Worm (Caenorhabditis elegans) whole organism, L4 larva: ENCODE results near the gene F19H6.6.
A peak's percentile ranks its signal among the peaks of the same experiment; 100 is the strongest.

Source experiments
- D1046.2 ChIP-seq: fragments of 200-800 bp; sonication (Bioruptor generic); IDR thresholded peaks from 2 replicates; pipeline ENCODE4 v1.3.6; 2022; ENCODE audit warnings: missing genetic modification characterization, missing compliant biosample characterization
- F10B5.3 ChIP-seq: sonication (generic microtip); optimal IDR thresholded peaks from 2 replicates; lab custom pipeline; 2016; ENCODE audit warnings: mild to moderate bottlenecking, missing genetic modification characterization, missing compliant biosample characterization
- F44E2.7 ChIP-seq: fragments of 200-800 bp; sonication (Bioruptor generic); IDR thresholded peaks from 2 replicates; pipeline ENCODE4 v2.1.2; 2022; ENCODE audit warnings: missing genetic modification characterization, missing compliant biosample characterization
- T26A8.4 ChIP-seq: fragments of 200-800 bp; sonication (Bioruptor generic); IDR thresholded peaks from 2 replicates; pipeline ENCODE4 v1.3.6; 2022; ENCODE audit warnings: missing genetic modification characterization, missing compliant biosample characterization
- Y105C5A.15 ChIP-seq: fragments of 200-800 bp; sonication (Bioruptor generic); IDR thresholded peaks from 2 replicates; pipeline ENCODE4 v1.3.6; 2022; ENCODE audit warnings: missing genetic modification characterization, missing compliant biosample characterization
- Y48G9A.11 ChIP-seq: fragments of 200-800 bp; sonication (Bioruptor generic); IDR thresholded peaks from 2 replicates; pipeline ENCODE4 v1.3.6; 2022; ENCODE audit warnings: missing genetic modification reagents, missing genetic modification characterization, missing compliant biosample characterization
- Y5F2A.4 ChIP-seq: fragments of 200-800 bp; sonication (Bioruptor generic); optimal IDR thresholded peaks from 2 replicates; lab custom pipeline; 2018; ENCODE audit warnings: mild to moderate bottlenecking, missing genetic modification characterization, missing compliant biosample characterization
- Y75B8A.6 ChIP-seq: fragments of 200-800 bp; sonication (Bioruptor generic); IDR thresholded peaks from 2 replicates; pipeline ENCODE4 v1.3.6; 2022; ENCODE audit warnings: missing genetic modification reagents, missing genetic modification characterization, missing compliant biosample characterization
- ZK337.2 ChIP-seq: fragments of 200-800 bp; sonication (Bioruptor generic); IDR thresholded peaks from 2 replicates; pipeline ENCODE4 v1.3.6; 2022; ENCODE audit warnings: missing genetic modification reagents, missing genetic modification characterization, missing compliant biosample characterization
- aly-2 ChIP-seq: sonication (generic microtip); optimal IDR thresholded peaks from 2 replicates; lab custom pipeline; 2018; ENCODE audit warnings: missing biosample characterization, missing genetic modification characterization
- ceh-20 ChIP-seq: fragments of 200-800 bp; sonication (Bioruptor generic); IDR thresholded peaks from 2 replicates; pipeline ENCODE4 v1.3.6; 2022; ENCODE audit warnings: missing genetic modification reagents, missing genetic modification characterization, missing compliant biosample characterization
- ceh-28 ChIP-seq: fragments of 150-350 bp; optimal IDR thresholded peaks from 2 replicates; lab custom pipeline; 2014; ENCODE audit warnings: missing biosample characterization, missing genetic modification reagents, missing genetic modification characterization
- ceh-32 ChIP-seq: sonication (generic microtip); optimal IDR thresholded peaks from 2 replicates; lab custom pipeline; 2016; ENCODE audit warnings: mild to moderate bottlenecking, missing genetic modification characterization, missing compliant biosample characterization; ENCODE audit not compliant: poor library complexity
- ceh-44 ChIP-seq: fragments of 200-800 bp; sonication (Bioruptor generic); IDR thresholded peaks from 2 replicates; pipeline ENCODE4 v1.3.6; 2022; ENCODE audit warnings: missing genetic modification reagents, missing genetic modification characterization, missing compliant biosample characterization
- ceh-62 ChIP-seq: sonication (generic microtip); optimal IDR thresholded peaks from 2 replicates; lab custom pipeline; 2017; ENCODE audit warnings: missing biosample characterization, missing genetic modification characterization
- daf-8 ChIP-seq: fragments of 200-800 bp; sonication (Bioruptor generic); IDR thresholded peaks from 2 replicates; pipeline ENCODE4 v1.3.6; 2022; ENCODE audit warnings: missing genetic modification characterization, missing compliant biosample characterization
- egl-43 ChIP-seq: fragments of 200-800 bp; sonication (Bioruptor generic); IDR thresholded peaks from 2 replicates; pipeline ENCODE4 v1.3.6; 2022; ENCODE audit warnings: missing genetic modification reagents, missing genetic modification characterization, missing compliant biosample characterization
- hlh-30 ChIP-seq: sonication (generic microtip); optimal IDR thresholded peaks from 2 replicates; lab custom pipeline; 2017; ENCODE audit warnings: antibody characterized with exemption, mild to moderate bottlenecking, missing genetic modification characterization, missing compliant biosample characterization; ENCODE audit not compliant: insufficient read depth
- hmg-1.1 ChIP-seq: fragments of 200-800 bp; sonication (Bioruptor generic); IDR thresholded peaks from 2 replicates; pipeline ENCODE4 v1.3.6; 2022; ENCODE audit warnings: missing genetic modification reagents, missing genetic modification characterization, missing compliant biosample characterization
- jun-1 ChIP-seq: fragments of 150-350 bp; optimal IDR thresholded peaks from 2 replicates; lab custom pipeline; 2014; ENCODE audit warnings: missing biosample characterization, missing genetic modification reagents, missing genetic modification characterization
- lin-13 ChIP-seq: fragments of 150-350 bp; optimal IDR thresholded peaks from 2 replicates; lab custom pipeline; 2014; ENCODE audit warnings: missing biosample characterization, missing genetic modification reagents, missing genetic modification characterization
- lin-15B ChIP-seq: fragments of 150-350 bp; sonication (generic microtip); optimal IDR thresholded peaks from 3 replicates; lab custom pipeline; 2014; ENCODE audit warnings: missing biosample characterization, missing genetic modification characterization
- madf-9 ChIP-seq: fragments of 200-800 bp; sonication (Bioruptor generic); conservative IDR thresholded peaks from 2 replicates; pipeline ENCODE4 v1.3.6; 2022; ENCODE audit warnings: missing genetic modification reagents, missing genetic modification characterization, missing compliant biosample characterization
- mes-2 ChIP-seq: sonication (generic microtip); optimal IDR thresholded peaks from 2 replicates; lab custom pipeline; 2016; ENCODE audit warnings: missing genotype, mild to moderate bottlenecking, missing genetic modification characterization, missing compliant biosample characterization; ENCODE audit not compliant: poor library complexity, severe bottlenecking
- mxl-2 ChIP-seq: fragments of 200-800 bp; sonication (Bioruptor generic); conservative IDR thresholded peaks from 2 replicates; pipeline ENCODE4 v1.3.6; 2022; ENCODE audit warnings: missing genetic modification reagents, missing genetic modification characterization, missing compliant biosample characterization
- nhr-10 ChIP-seq: fragments of 150-350 bp; optimal IDR thresholded peaks from 2 replicates; lab custom pipeline; 2014; ENCODE audit warnings: missing biosample characterization, missing genetic modification characterization
- nhr-11 ChIP-seq: fragments of 150-350 bp; optimal IDR thresholded peaks from 2 replicates; lab custom pipeline; 2014; ENCODE audit warnings: missing biosample characterization, missing genetic modification characterization
- nhr-237 ChIP-seq: sonication (generic microtip); optimal IDR thresholded peaks from 2 replicates; lab custom pipeline; 2017; ENCODE audit warnings: missing biosample characterization, missing genetic modification characterization
- nhr-28 ChIP-seq: fragments of 150-350 bp; optimal IDR thresholded peaks from 2 replicates; lab custom pipeline; 2014; ENCODE audit warnings: missing biosample characterization, missing genetic modification characterization
- nhr-6 ChIP-seq: fragments of 150-350 bp; optimal IDR thresholded peaks from 2 replicates; lab custom pipeline; 2014; ENCODE audit warnings: missing biosample characterization, missing genetic modification characterization
- saeg-2 ChIP-seq: fragments of 200-800 bp; sonication (Bioruptor generic); IDR thresholded peaks from 2 replicates; pipeline ENCODE4 v1.3.6; 2022; ENCODE audit warnings: missing genetic modification reagents, missing genetic modification characterization, missing compliant biosample characterization
- spr-1 ChIP-seq: sonication (generic microtip); optimal IDR thresholded peaks from 2 replicates; lab custom pipeline; 2016; ENCODE audit warnings: mild to moderate bottlenecking, missing genetic modification characterization, missing compliant biosample characterization
- tra-1 ChIP-seq: fragments of 200-800 bp; sonication (Bioruptor generic); IDR thresholded peaks from 2 replicates; pipeline ENCODE4 v1.3.6; 2022; ENCODE audit warnings: missing genetic modification reagents, missing genetic modification characterization, missing compliant biosample characterization
- unc-130 ChIP-seq: sonication (generic microtip); optimal IDR thresholded peaks from 2 replicates; lab custom pipeline; 2016; ENCODE audit warnings: missing genetic modification reagents, missing genetic modification characterization, missing compliant biosample characterization
- unc-39 ChIP-seq: sonication (generic microtip); optimal IDR thresholded peaks from 2 replicates; lab custom pipeline; 2017; ENCODE audit warnings: missing biosample characterization, missing genetic modification characterization
- unc-62 ChIP-seq, 3 experiments: fragments of 150-350 bp in 1 of 3; sonication (generic microtip); optimal IDR thresholded peaks in 2 of 3; peaks in 1 of 3; 1 replicate in 1 of 3; 2 replicates in 2 of 3; lab custom pipeline; 2014 to 2017; ENCODE audit warnings: missing biosample characterization in 3 of 3, missing genetic modification characterization in 3 of 3, missing genetic modification reagents in 3 of 3, missing genotype in 1 of 3
- zag-1 ChIP-seq: fragments of 150-350 bp; optimal IDR thresholded peaks from 2 replicates; lab custom pipeline; 2014; ENCODE audit warnings: missing biosample characterization, missing genetic modification characterization
- zfp-2 ChIP-seq: sonication (generic microtip); optimal IDR thresholded peaks from 2 replicates; lab custom pipeline; 2016; ENCODE audit warnings: mild to moderate bottlenecking, missing genetic modification characterization, missing compliant biosample characterization
- zfp-3 ChIP-seq: fragments of 200-800 bp; sonication (Bioruptor generic); conservative IDR thresholded peaks from 2 replicates; pipeline ENCODE4 v1.3.6; 2022; ENCODE audit warnings: missing genetic modification reagents, missing genetic modification characterization, missing compliant biosample characterization
- ztf-7 ChIP-seq: fragments of 150-350 bp; optimal IDR thresholded peaks from 2 replicates; lab custom pipeline; 2014; ENCODE audit warnings: missing biosample characterization, missing genetic modification characterization

The F19H6.6 gene

ce11 chrX:12347822-12348221 is 12.8 kb upstream of the F19H6.6 start (continued):
- peak; percentile 28 for TF ChIP-seq ztf-7 (tag; lab: Kevin White, UChicago)
- TF ChIP-seq unc-130 (GFP tag; lab: Kevin White, UChicago) = peak; percentile 31
- no peak for TF ChIP-seq D1046.2 (GFP tag; lab: Robert Waterston, UW)
- no peak for TF ChIP-seq jun-1
- peak; percentile 81 for TF ChIP-seq ceh-44 (GFP tag; lab: Robert Waterston, UW)
- 0 out of 2 replicates have a peak, but pooled peaks have one; percentile 51 for TF ChIP-seq ZK337.2 (GFP tag; lab: Robert Waterston, UW)
- peak; percentile 63; the same call in 1 of the 2 replicates for TF ChIP-seq tra-1 (GFP tag; lab: Robert Waterston, UW)
- no peak; the same call in none of the 2 replicates for TF ChIP-seq egl-43 (GFP tag; lab: Robert Waterston, UW)
- no peak for TF ChIP-seq nhr-237 (tag; lab: Kevin White, UChicago)
- peak; percentile 10 for TF ChIP-seq spr-1 (tag; lab: Kevin White, UChicago)
- no peak for TF ChIP-seq unc-39
- TF ChIP-seq nhr-10 (tag; lab: Kevin White, UChicago) = no peak
- TF ChIP-seq T26A8.4 (GFP tag; lab: Robert Waterston, UW) = peak; percentile 50
- TF ChIP-seq hmg-1.1 (GFP tag; lab: Robert Waterston, UW) = peak; percentile 78
- no peak for TF ChIP-seq aly-2 (tag; lab: Kevin White, UChicago)
- no peak for TF ChIP-seq lin-15B (tag; lab: Kevin White, UChicago)
- peak; percentile 27 for TF ChIP-seq hlh-30 (tag; lab: Kevin White, UChicago)
- TF ChIP-seq nhr-28 (tag; lab: Kevin White, UChicago) = peak; percentile 56
- TF ChIP-seq zfp-2 (tag; lab: Kevin White, UChicago) = no peak
- peak; percentile 14 for TF ChIP-seq lin-13
- TF ChIP-seq nhr-11 (tag; lab: Kevin White, UChicago) = no peak
- no peak for TF ChIP-seq daf-8 (GFP tag; lab: Robert Waterston, UW)
- no peak for TF ChIP-seq Y5F2A.4 (GFP tag; lab: Kevin White, UChicago)
- TF ChIP-seq saeg-2 (GFP tag; lab: Robert Waterston, UW) = peak; percentile 62; the same call in 1 of the 2 replicates
- peak; percentile 85 for TF ChIP-seq madf-9 (GFP tag; lab: Robert Waterston, UW)
- no peak for TF ChIP-seq zag-1
- no peak for TF ChIP-seq Y105C5A.15
- TF ChIP-seq Y48G9A.11 (GFP tag; lab: Robert Waterston, UW) = peak; percentile 67
- 0 out of 2 replicates have a peak, but pooled peaks have one; percentile 50 for TF ChIP-seq Y75B8A.6 (GFP tag; lab: Robert Waterston, UW)
- peak; percentile 42; the same call in 1 of the 2 replicates for TF ChIP-seq ceh-20 (GFP tag; lab: Robert Waterston, UW)
- 0 out of 2 replicates have a peak, but pooled peaks have one; percentile 53 for TF ChIP-seq zfp-3 (GFP tag; lab: Robert Waterston, UW)
- TF ChIP-seq F44E2.7 (GFP tag; lab: Robert Waterston, UW) = no peak
- peak; percentile 77 for TF ChIP-seq mes-2
- no peak for TF ChIP-seq ceh-32 (tag; lab: Kevin White, UChicago)
- TF ChIP-seq ceh-62 (tag; lab: Kevin White, UChicago) = no peak
- peak; percentile 32 for TF ChIP-seq nhr-6
- no peak for TF ChIP-seq F10B5.3
- TF ChIP-seq ceh-28 (tag; lab: Kevin White, UChicago) = no peak

- TF ChIP-seq mxl-2 (GFP tag; lab: Robert Waterston, UW) = no peak
- TF ChIP-seq unc-62 (GFP tag; optimal IDR thresholded peaks at IDR 0.05 in 1 of 2; lab: Kevin White, UChicago) = peak in 1 of 2 experiments; percentile 74
- no peak for TF ChIP-seq unc-62 (tag; optimal IDR thresholded peaks at IDR 0.05; lab: Kevin White, UChicago)
Observed at ce11 chrX:12348329-12348728, 12.3 kb upstream of the F19H6.6 start, which contains the start of gene F42F12.14. Gene F42F12.14, plus strand, starts transcription at chrX:12348629.
